Worm (Caenorhabditis elegans): ENCODE data around the gene maph-9.

Gene maph-9

DNA sequence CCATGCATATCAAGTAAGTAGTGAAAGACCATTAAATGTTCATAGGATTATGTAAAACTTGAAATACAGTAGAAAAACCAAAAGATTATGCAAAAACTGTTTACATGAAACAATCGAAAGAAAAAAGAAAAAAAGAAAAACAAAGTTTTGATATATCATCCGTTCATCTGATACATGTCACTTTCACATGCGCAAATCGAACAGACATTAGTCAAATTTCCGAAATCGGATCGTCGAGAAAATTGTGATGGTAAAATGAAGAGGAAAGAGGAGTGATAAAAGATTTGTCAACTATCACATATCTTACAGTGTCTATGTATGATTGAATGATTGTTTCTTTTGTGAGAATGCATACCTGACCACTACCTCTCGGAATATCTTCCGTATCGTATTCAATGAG is 52.5 kb downstream of the maph-9 start:
- no peak for TF ChIP-seq nfya-1 (tag; optimal IDR thresholded peaks at IDR 0.05)
- TF ChIP-seq lim-6 (tag; optimal IDR thresholded peaks at IDR 0.05), result no peak
- no peak for TF ChIP-seq ceh-24 (tag; optimal IDR thresholded peaks at IDR 0.05)
- no peak for TF ChIP-seq pha-4 (tag; optimal IDR thresholded peaks at IDR 0.05)
- TF ChIP-seq T23F11.4 (GFP tag; optimal IDR thresholded peaks at IDR 0.05), result no peak
- TF ChIP-seq dve-1 (tag; optimal IDR thresholded peaks at IDR 0.05), result no peak
- no peak for TF ChIP-seq fkh-6 (tag; optimal IDR thresholded peaks at IDR 0.05)
- TF ChIP-seq hlh-6 (tag; optimal IDR thresholded peaks at IDR 0.05), result no peak
- no peak for TF ChIP-seq C08G9.2 (tag; optimal IDR thresholded peaks at IDR 0.05)
- TF ChIP-seq lin-11 (tag; optimal IDR thresholded peaks at IDR 0.05), result no peak
- TF ChIP-seq hlh-30 (tag; optimal IDR thresholded peaks at IDR 0.05; ENCODE audit: insufficient read depth), result no peak
- no peak for TF ChIP-seq ceh-19 (GFP tag; optimal IDR thresholded peaks at IDR 0.05)
- TF ChIP-seq tbx-7 (tag; optimal IDR thresholded peaks at IDR 0.05), result no peak
- TF ChIP-seq ceh-18 (tag; optimal IDR thresholded peaks at IDR 0.05), result no peak
